Worm (Caenorhabditis elegans): Measurements from ENCODE around the gene nhr-150.

DNA sequence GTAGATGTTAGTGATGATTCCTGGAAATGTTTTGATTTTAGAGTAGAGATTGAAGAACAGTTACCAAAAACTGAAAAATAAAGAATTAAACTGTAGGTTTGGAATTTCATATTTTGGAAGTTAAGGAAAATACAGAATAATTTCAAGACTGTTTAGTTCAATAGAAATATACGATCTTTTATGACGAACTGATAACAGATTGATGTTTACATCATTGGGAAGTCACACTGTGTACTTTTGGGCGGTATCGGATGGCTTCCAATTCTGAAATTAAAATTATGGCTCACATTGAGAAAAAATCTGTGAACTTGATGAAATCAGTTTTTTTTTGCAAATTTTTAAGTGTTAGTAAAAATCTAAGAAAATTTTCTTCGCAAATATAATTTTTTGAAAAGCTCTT lies 48.8 kb downstream of the nhr-150 start, which contains the start of gene T26H5.8:
- TF ChIP-seq scrt-1 (GFP tag; IDR thresholded peaks at IDR 0.05) (no peak), F13C5.2 (tag; optimal IDR thresholded peaks at IDR 0.05) (no peak), flt-1 (GFP tag; IDR thresholded peaks at IDR 0.05) (no peak), hmg-4 (GFP tag; optimal IDR thresholded peaks at IDR 0.05) (no peak), ceh-36 (tag; optimal IDR thresholded peaks at IDR 0.05) (no peak), tbx-37 (GFP tag; conservative IDR thresholded peaks at IDR 0.05) (no peak)
